Fruit fly (Drosophila melanogaster) whole organism, wandering third instar larva: ENCODE measurements around the gene CG6659.

ENCODE experiments used
- Abd-B ChIP-seq: fragments of >200 bp; optimal IDR thresholded peaks from 2 replicates; lab custom pipeline; 2017; ENCODE audit warnings: missing biosample characterization, missing genetic modification characterization
- CG32264 ChIP-seq: fragments of 200-800 bp; sonication (Bioruptor generic); optimal IDR thresholded peaks from 2 replicates; lab custom pipeline; 2016; ENCODE audit warnings: missing biosample characterization, missing genetic modification characterization
- CG9705 ChIP-seq: fragments of 200-800 bp; sonication (Bioruptor generic); optimal IDR thresholded peaks from 2 replicates; lab custom pipeline; 2018; ENCODE audit warnings: missing biosample characterization, mild to moderate bottlenecking, missing genetic modification characterization
- CrebA ChIP-seq: fragments of 200-800 bp; sonication (Bioruptor generic); optimal IDR thresholded peaks from 2 replicates; lab custom pipeline; 2016; ENCODE audit warnings: missing biosample characterization, mild to moderate bottlenecking, missing genetic modification characterization, borderline replicate concordance
- Dfd ChIP-seq: fragments of >200 bp; optimal IDR thresholded peaks from 2 replicates; lab custom pipeline; 2017; ENCODE audit warnings: missing biosample characterization, missing genetic modification characterization
- Dif ChIP-seq: fragments of 200-275, 200-300 bp; sonication (Bioruptor generic); optimal IDR thresholded peaks from 2 replicates; lab custom pipeline; 2018; ENCODE audit warnings: missing biosample characterization, missing genetic modification characterization; ENCODE audit not compliant: partially characterized antibody
- GATAd ChIP-seq: sonication (Bioruptor generic); optimal IDR thresholded peaks from 2 replicates; lab custom pipeline; 2016; ENCODE audit warnings: missing biosample characterization, missing genetic modification characterization
- HLH106 ChIP-seq: fragments of 200-800 bp; optimal IDR thresholded peaks from 3 replicates; lab custom pipeline; 2019; ENCODE audit warnings: missing biosample characterization, mild to moderate bottlenecking, missing genetic modification characterization, moderate library complexity
- Hnf4 ChIP-seq: fragments of 200-800 bp; sonication (Bioruptor generic); optimal IDR thresholded peaks from 2 replicates; lab custom pipeline; 2016; ENCODE audit warnings: missing biosample characterization, mild to moderate bottlenecking, missing genetic modification characterization
- Hr78 ChIP-seq: fragments of >200 bp; optimal IDR thresholded peaks from 2 replicates; lab custom pipeline; 2017; ENCODE audit warnings: missing biosample characterization, missing genetic modification characterization
- Hr83 ChIP-seq: fragments of 200-300 bp; sonication (Bioruptor generic); optimal IDR thresholded peaks from 2 replicates; lab custom pipeline; 2016; ENCODE audit warnings: missing biosample characterization, mild to moderate bottlenecking, missing genetic modification characterization, moderate library complexity; ENCODE audit not compliant: poor library complexity, severe bottlenecking
- Jra ChIP-seq: sonication (Bioruptor generic); optimal IDR thresholded peaks from 2 replicates; lab custom pipeline; 2016; ENCODE audit warnings: missing biosample characterization, missing genetic modification characterization
- Mio ChIP-seq: sonication (Bioruptor generic); optimal IDR thresholded peaks from 2 replicates; lab custom pipeline; 2016; ENCODE audit warnings: missing biosample characterization, missing genetic modification characterization
- Myc ChIP-seq: fragments of >200 bp; optimal IDR thresholded peaks from 2 replicates; lab custom pipeline; 2017
- N ChIP-seq: fragments of >200 bp; optimal IDR thresholded peaks from 2 replicates; lab custom pipeline; 2018; ENCODE audit warnings: missing biosample characterization, missing external identifiers, missing genetic modification characterization
- OdsH ChIP-seq: fragments of 200-800 bp; sonication (Bioruptor generic); optimal IDR thresholded peaks from 2 replicates; lab custom pipeline; 2016; ENCODE audit warnings: missing biosample characterization, mild to moderate bottlenecking, missing genetic modification characterization
- Rel ChIP-seq, 2 experiments: fragments of 200-800 bp; sonication (Bioruptor generic) in 1 of 2; optimal IDR thresholded peaks; 2 replicates in 1 of 2; 3 replicates in 1 of 2; lab custom pipeline; 2016 to 2019; ENCODE audit warnings: mild to moderate bottlenecking in 2 of 2, missing biosample characterization in 2 of 2, missing genetic modification characterization in 2 of 2, moderate library complexity in 1 of 2
- Sp1 ChIP-seq: fragments of 200-800 bp; sonication (Bioruptor generic); optimal IDR thresholded peaks from 3 replicates; lab custom pipeline; 2019; ENCODE audit warnings: missing biosample characterization, mild to moderate bottlenecking, missing genetic modification characterization, moderate library complexity
- Vsx2 ChIP-seq: fragments of 200-300, 225-300 bp; sonication (Bioruptor generic); optimal IDR thresholded peaks from 2 replicates; lab custom pipeline; 2018; ENCODE audit warnings: missing biosample characterization, missing genetic modification characterization; ENCODE audit not compliant: partially characterized antibody
- brk ChIP-seq: fragments of 200-800 bp; sonication (Bioruptor generic); optimal IDR thresholded peaks from 2 replicates; lab custom pipeline; 2016; ENCODE audit warnings: missing biosample characterization, mild to moderate bottlenecking, missing genetic modification characterization
- dl ChIP-seq, 2 experiments: fragments of 175-275, 200-275 bp in 1 of 2; fragments of 200-275 bp in 1 of 2; sonication (Bioruptor generic); optimal IDR thresholded peaks; lab custom pipeline; 2018; ENCODE audit warnings: mild to moderate bottlenecking in 2 of 2, missing biosample characterization in 2 of 2, missing genetic modification characterization in 2 of 2, moderate library complexity in 2 of 2; ENCODE audit not compliant: partially characterized antibody in 2 of 2, insufficient read depth in 1 of 2
- dsf ChIP-seq: sonication (Bioruptor generic); optimal IDR thresholded peaks from 2 replicates; lab custom pipeline; 2016; ENCODE audit warnings: missing biosample characterization, missing genetic modification characterization, borderline replicate concordance
- ey ChIP-seq: fragments of 200-800 bp; sonication (Bioruptor generic); optimal IDR thresholded peaks from 2 replicates; lab custom pipeline; 2016; ENCODE audit warnings: missing biosample characterization, missing genetic modification characterization
- foxo ChIP-seq, 2 experiments: fragments of 200-800 bp; sonication (Bioruptor generic); optimal IDR thresholded peaks; 2 replicates in 1 of 2; 3 replicates in 1 of 2; lab custom pipeline; 2016 to 2017; ENCODE audit warnings: missing biosample characterization in 2 of 2, missing genetic modification characterization in 2 of 2
- fru ChIP-seq: fragments of 200-800 bp; sonication (Bioruptor generic); optimal IDR thresholded peaks from 3 replicates; lab custom pipeline; 2016; ENCODE audit warnings: missing biosample characterization, mild to moderate bottlenecking, missing genetic modification characterization
- h ChIP-seq: fragments of 200-800 bp; sonication (Bioruptor generic); optimal IDR thresholded peaks from 3 replicates; lab custom pipeline; 2016; ENCODE audit warnings: missing biosample characterization, mild to moderate bottlenecking, missing genetic modification characterization
- jim ChIP-seq: fragments of 175-275, 200-325 bp; sonication (Bioruptor generic); optimal IDR thresholded peaks from 2 replicates; lab custom pipeline; 2016; ENCODE audit warnings: missing biosample characterization, mild to moderate bottlenecking, missing genetic modification characterization
- lola ChIP-seq: fragments of >200 bp; optimal IDR thresholded peaks from 2 replicates; lab custom pipeline; 2017; ENCODE audit warnings: missing biosample characterization, missing genetic modification characterization
- pan ChIP-seq: fragments of >200 bp; optimal IDR thresholded peaks from 2 replicates; lab custom pipeline; 2017
- psq ChIP-seq: fragments of 200-800 bp; sonication (Bioruptor generic); optimal IDR thresholded peaks from 3 replicates; lab custom pipeline; 2017; ENCODE audit warnings: missing biosample characterization, mild to moderate bottlenecking, missing genetic modification characterization, moderate library complexity
- rgr ChIP-seq: fragments of 200-800 bp; sonication (Bioruptor generic); optimal IDR thresholded peaks from 3 replicates; lab custom pipeline; 2016; ENCODE audit warnings: missing biosample characterization, mild to moderate bottlenecking, missing genetic modification characterization
- sage ChIP-seq: fragments of 200-800 bp; sonication (Bioruptor generic); optimal IDR thresholded peaks from 2 replicates; lab custom pipeline; 2016; ENCODE audit warnings: missing biosample characterization, mild to moderate bottlenecking, missing genetic modification characterization
- sv ChIP-seq: fragments of 200-800 bp; sonication (Bioruptor generic); optimal IDR thresholded peaks from 3 replicates; lab custom pipeline; 2016; ENCODE audit warnings: missing biosample characterization, missing genetic modification characterization
- tai ChIP-seq: sonication (Bioruptor generic); optimal IDR thresholded peaks from 2 replicates; lab custom pipeline; 2016; ENCODE audit warnings: missing biosample characterization, missing genetic modification characterization
- usp ChIP-seq: fragments of >200 bp; optimal IDR thresholded peaks from 2 replicates; lab custom pipeline; 2017; ENCODE audit warnings: missing biosample characterization, missing genetic modification characterization
- woc ChIP-seq: sonication (Bioruptor generic); optimal IDR thresholded peaks from 2 replicates; lab custom pipeline; 2016; ENCODE audit warnings: missing biosample characterization, mild to moderate bottlenecking, missing genetic modification characterization

The CG6659 gene

DNA sequence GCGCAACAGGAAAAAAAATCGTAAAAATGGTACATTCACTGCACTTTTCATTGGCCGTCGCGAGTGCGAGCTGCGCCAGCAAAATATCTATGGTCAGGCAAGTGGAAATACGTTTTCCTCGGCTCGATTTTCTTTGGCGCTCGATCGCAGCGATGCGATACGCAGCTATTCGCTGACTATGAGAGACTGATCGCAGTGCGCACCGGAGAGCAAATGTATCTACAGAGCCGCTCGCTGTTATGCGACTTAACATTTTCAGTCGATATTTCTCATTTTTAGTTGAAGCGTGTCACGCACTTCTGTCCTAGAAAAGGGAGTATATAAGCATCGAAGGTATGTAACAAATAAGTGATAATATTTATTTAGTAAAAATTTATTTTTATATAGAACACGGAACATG, 22.4 kb downstream of the CG6659 start, which contains the start of gene wgn:
Gene wgn (minus strand): TSS at position 193 of the 400 bp plus-strand sequence.
- no peak for TF ChIP-seq N (GFP tag; lab: Kevin White, UChicago)
- no peak for TF ChIP-seq HLH106 (tag; lab: Kevin White, UChicago)
- peak; percentile 28 for TF ChIP-seq Hr83 (GFP tag; lab: Kevin White, UChicago)
- no peak for TF ChIP-seq sage
- no peak for TF ChIP-seq woc (GFP tag; lab: Kevin White, UChicago)

- TF ChIP-seq dl (GFP tag; optimal IDR thresholded peaks at IDR 0.05; lab: Kevin White, UChicago; ENCODE audit: insufficient read depth in 1 of 2, partially characterized antibody in 2 of 2) (no peak), foxo (GFP tag; optimal IDR thresholded peaks at IDR 0.05; lab: Kevin White, UChicago) (no peak), brk (GFP tag; lab: Kevin White, UChicago) (no peak), psq (GFP tag; lab: Kevin White, UChicago) (no peak), Vsx2 (GFP tag; lab: Kevin White, UChicago) (no peak), Rel (GFP tag; optimal IDR thresholded peaks at IDR 0.05; lab: Kevin White, UChicago) (no peak), Rel (tag; optimal IDR thresholded peaks at IDR 0.05; lab: Kevin White, UChicago) (no peak), Hnf4 (no peak), Sp1 (no peak), GATAd (no peak), jim (GFP tag; lab: Kevin White, UChicago) (no peak), OdsH (no peak)
- TF ChIP-seq, all 38 proteins: peak for 0
These were observed 26.1 kb downstream of the CG6659 start for dm6 chrX:18630990-18631389.

dm6 chrX:18627002-18627401, 30.1 kb downstream of the CG6659 start:
- TF ChIP-seq dl (GFP tag; optimal IDR thresholded peaks at IDR 0.05; lab: Kevin White, UChicago; ENCODE audit: insufficient read depth in 1 of 2, partially characterized antibody in 2 of 2) (no peak), CG9705 (no peak), Hr78 (no peak), OdsH (no peak), CrebA (GFP tag; lab: Kevin White, UChicago) (no peak), Hr83 (GFP tag; lab: Kevin White, UChicago) (no peak), pan (lab: Kevin White, UChicago) (no peak), lola (GFP tag; lab: Kevin White, UChicago) (no peak), ey (no peak), Sp1 (no peak), brk (GFP tag; lab: Kevin White, UChicago) (no peak), N (GFP tag; lab: Kevin White, UChicago) (no peak), usp (GFP tag; lab: Kevin White, UChicago) (no peak), woc (GFP tag; lab: Kevin White, UChicago) (no peak), Rel (GFP tag; optimal IDR thresholded peaks at IDR 0.05; lab: Kevin White, UChicago) (no peak), Rel (tag; optimal IDR thresholded peaks at IDR 0.05; lab: Kevin White, UChicago) (no peak), h (no peak), dsf (GFP tag; lab: Kevin White, UChicago) (no peak), Dfd (GFP tag; lab: Kevin White, UChicago) (no peak)

DNA sequence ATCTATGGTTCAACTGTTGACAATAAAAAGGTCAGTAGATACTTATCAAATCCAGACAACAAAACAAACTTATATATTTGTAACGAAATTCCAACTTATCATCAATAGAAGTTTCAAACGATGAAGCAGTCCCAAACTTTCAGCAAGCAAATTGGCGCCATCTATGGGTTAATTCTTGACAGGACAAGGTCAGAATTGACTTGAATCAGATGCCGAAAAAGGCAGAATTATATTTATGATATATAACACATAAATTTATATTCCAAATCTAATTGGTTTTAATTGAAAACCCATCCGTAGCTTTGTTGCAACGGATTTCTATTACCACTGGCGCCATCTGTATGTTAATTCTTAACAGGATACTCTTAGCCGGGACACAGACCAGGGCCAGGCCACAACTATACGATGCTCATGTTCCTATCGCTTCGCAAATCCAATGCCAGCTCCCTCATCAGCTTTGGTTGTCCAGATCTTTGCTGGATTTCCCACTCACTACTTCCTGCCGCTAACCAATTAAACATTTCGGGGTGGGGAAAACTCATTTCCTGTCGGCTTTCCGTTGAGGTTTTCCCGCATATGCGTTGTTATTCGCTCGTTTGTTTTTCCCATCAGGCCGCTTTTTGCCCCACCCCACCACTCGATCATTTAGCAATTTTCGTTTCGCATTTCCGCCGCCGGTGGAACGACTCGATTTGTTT, 35.3 kb downstream of the CG6659 start:
- TF ChIP-seq pan (lab: Kevin White, UChicago): no peak
- TF ChIP-seq brk (GFP tag; lab: Kevin White, UChicago): no peak
- TF ChIP-seq foxo (GFP tag; optimal IDR thresholded peaks at IDR 0.05; lab: Kevin White, UChicago): no peak
- TF ChIP-seq N (GFP tag; lab: Kevin White, UChicago): no peak
- TF ChIP-seq tai (GFP tag; lab: Kevin White, UChicago): no peak
- no peak for TF ChIP-seq Myc (lab: Kevin White, UChicago)

dm6 chrX:18618122-18618521, 39.0 kb downstream of the CG6659 start:
- TF ChIP-seq Abd-B (no peak), CG9705 (no peak), rgr (GFP tag; lab: Kevin White, UChicago) (no peak), CG32264 (GFP tag; lab: Kevin White, UChicago) (no peak), jim (GFP tag; lab: Kevin White, UChicago) (no peak), Jra (GFP tag; lab: Kevin White, UChicago) (no peak), Mio (no peak), Vsx2 (GFP tag; lab: Kevin White, UChicago) (no peak), fru (GFP tag; lab: Kevin White, UChicago) (no peak), GATAd (no peak), lola (GFP tag; lab: Kevin White, UChicago) (no peak), woc (GFP tag; lab: Kevin White, UChicago) (no peak), foxo (GFP tag; optimal IDR thresholded peaks at IDR 0.05; lab: Kevin White, UChicago) (no peak), Dif (GFP tag; lab: Kevin White, UChicago) (no peak), Sp1 (no peak), sv (GFP tag; lab: Kevin White, UChicago) (no peak), pan (lab: Kevin White, UChicago) (no peak)
